Fruit fly (Drosophila melanogaster) whole organism, embryonic: ENCODE data around the gene Hmr.

Source experiments
- CG10431 ChIP-seq: fragments of 200-800 bp; sonication (Bioruptor generic); optimal IDR thresholded peaks from 3 replicates; lab custom pipeline; 2018; ENCODE audit warnings: missing biosample characterization, mild to moderate bottlenecking, missing genetic modification characterization
- CG12104 ChIP-seq: fragments of 200-800 bp; sonication (Bioruptor generic); optimal IDR thresholded peaks from 3 replicates; lab custom pipeline; 2016; ENCODE audit warnings: missing biosample characterization, missing genetic modification characterization
- CG12744 ChIP-seq: fragments of 200-800 bp; sonication (Bioruptor generic); optimal IDR thresholded peaks from 2 replicates; lab custom pipeline; 2016; ENCODE audit warnings: missing biosample characterization, missing genetic modification characterization
- CG13296 ChIP-seq: fragments of 200-800 bp; sonication (Bioruptor generic); optimal IDR thresholded peaks from 3 replicates; lab custom pipeline; 2018; ENCODE audit warnings: missing biosample characterization, mild to moderate bottlenecking, missing genetic modification characterization
- CG13775 ChIP-seq: fragments of 200-800 bp; sonication (Bioruptor generic); optimal IDR thresholded peaks from 3 replicates; lab custom pipeline; 2017; ENCODE audit warnings: missing biosample characterization, mild to moderate bottlenecking, missing genetic modification characterization
- CG14441 ChIP-seq: fragments of 200-800 bp; sonication (Bioruptor generic); IDR thresholded peaks from 2 replicates; pipeline ENCODE4 v1.3.6; 2022; ENCODE audit warnings: missing biosample characterization, missing genetic modification characterization
- CG14667 ChIP-seq: fragments of 200-800 bp; sonication (Bioruptor generic); IDR thresholded peaks from 2 replicates; pipeline ENCODE4 v1.3.6; 2022; ENCODE audit warnings: missing biosample characterization, missing genetic modification characterization
- CG15073 ChIP-seq: fragments of 200-800 bp; sonication (Bioruptor generic); optimal IDR thresholded peaks from 2 replicates; lab custom pipeline; 2016; ENCODE audit warnings: missing biosample characterization, missing genetic modification characterization
- CG1529 ChIP-seq: fragments of 200-800 bp; sonication (Bioruptor generic); optimal IDR thresholded peaks from 3 replicates; lab custom pipeline; 2018; ENCODE audit warnings: missing biosample characterization, missing genetic modification characterization
- CG15514 ChIP-seq: fragments of 200-800 bp; sonication (Bioruptor generic); optimal IDR thresholded peaks from 3 replicates; lab custom pipeline; 2017; ENCODE audit warnings: missing biosample characterization, missing genetic modification characterization, mild to moderate bottlenecking, moderate library complexity, missing genetic modification reagents
- CG17328 ChIP-seq: fragments of 200-800 bp; sonication (Bioruptor generic); IDR thresholded peaks from 2 replicates; pipeline ENCODE4 v1.3.6; 2022; ENCODE audit warnings: missing biosample characterization, missing genetic modification characterization
- CG17385 ChIP-seq: fragments of 200-800 bp; sonication (Bioruptor generic); optimal IDR thresholded peaks from 3 replicates; lab custom pipeline; 2018; ENCODE audit warnings: missing biosample characterization, mild to moderate bottlenecking, missing genetic modification characterization
- CG17612 ChIP-seq: fragments of 200-800 bp; sonication (Bioruptor generic); IDR thresholded peaks from 2 replicates; pipeline ENCODE4 v1.3.6; 2022; ENCODE audit warnings: missing biosample characterization, missing genetic modification characterization
- CG30431 ChIP-seq: fragments of 200-800 bp; sonication (Bioruptor generic); optimal IDR thresholded peaks from 2 replicates; lab custom pipeline; 2017; ENCODE audit warnings: missing biosample characterization, missing genetic modification characterization
- CG31441 ChIP-seq: fragments of 200-800 bp; sonication (Bioruptor generic); IDR thresholded peaks from 2 replicates; pipeline ENCODE4 v1.3.6; 2022; ENCODE audit warnings: missing biosample characterization, missing genetic modification characterization
- CG3995 ChIP-seq: fragments of 200-800 bp; sonication (Bioruptor generic); optimal IDR thresholded peaks from 3 replicates; lab custom pipeline; 2016; ENCODE audit warnings: missing biosample characterization, missing genetic modification characterization
- CG42726 ChIP-seq: fragments of 200-800 bp; sonication (Bioruptor generic); IDR thresholded peaks from 2 replicates; pipeline ENCODE4 v1.3.6; 2022; ENCODE audit warnings: missing biosample characterization, missing genetic modification characterization; ENCODE audit not compliant: partially characterized antibody
- CG5180 ChIP-seq: fragments of 200-800 bp; sonication (Bioruptor generic); optimal IDR thresholded peaks from 3 replicates; lab custom pipeline; 2017; ENCODE audit warnings: missing biosample characterization, missing genetic modification characterization, mild to moderate bottlenecking, moderate library complexity, missing genetic modification reagents
- CG6272 ChIP-seq: fragments of 200-800 bp; sonication (Bioruptor generic); IDR thresholded peaks from 2 replicates; pipeline ENCODE4 v1.3.6; 2022; ENCODE audit warnings: missing biosample characterization, missing genetic modification characterization
- CG6654 ChIP-seq: fragments of 200-800 bp; sonication (Bioruptor generic); optimal IDR thresholded peaks from 2 replicates; lab custom pipeline; 2017; ENCODE audit warnings: missing biosample characterization, mild to moderate bottlenecking, missing genetic modification characterization
- CG7987 ChIP-seq: fragments of 200-800 bp; sonication (Bioruptor generic); optimal IDR thresholded peaks from 2 replicates; lab custom pipeline; 2018; ENCODE audit warnings: missing biosample characterization, mild to moderate bottlenecking, missing genetic modification characterization, moderate library complexity
- CG8359 ChIP-seq: fragments of 200-800 bp; sonication (Bioruptor generic); optimal IDR thresholded peaks from 2 replicates; lab custom pipeline; 2017; ENCODE audit warnings: missing biosample characterization, mild to moderate bottlenecking, missing genetic modification characterization, borderline replicate concordance
- CG8924 ChIP-seq: fragments of 200-800 bp; optimal IDR thresholded peaks from 3 replicates; lab custom pipeline; 2019; ENCODE audit warnings: missing biosample characterization, mild to moderate bottlenecking, missing genetic modification characterization, moderate library complexity
- D19B ChIP-seq: fragments of 200-800 bp; sonication (Bioruptor generic); optimal IDR thresholded peaks from 2 replicates; lab custom pipeline; 2017; ENCODE audit warnings: missing biosample characterization, mild to moderate bottlenecking, missing genetic modification characterization
- Dp ChIP-seq: fragments of 200-800 bp; sonication (Bioruptor generic); optimal IDR thresholded peaks from 2 replicates; lab custom pipeline; 2018; ENCODE audit warnings: missing biosample characterization, mild to moderate bottlenecking, missing genetic modification characterization, moderate library complexity
- MTF-1 ChIP-seq: fragments of 200-800 bp; sonication (Bioruptor generic); optimal IDR thresholded peaks from 2 replicates; lab custom pipeline; 2018; ENCODE audit warnings: missing biosample characterization, mild to moderate bottlenecking, missing genetic modification characterization, borderline replicate concordance
- Mad ChIP-seq: fragments of 200-800 bp; sonication (Bioruptor generic); optimal IDR thresholded peaks from 2 replicates; lab custom pipeline; 2016; ENCODE audit warnings: missing biosample characterization, missing genetic modification characterization
- Mes4 ChIP-seq: fragments of 200-800 bp; sonication (Bioruptor generic); optimal IDR thresholded peaks from 2 replicates; lab custom pipeline; 2016; ENCODE audit warnings: missing biosample characterization, missing genetic modification characterization
- Sox100B ChIP-seq: fragments of 200-800 bp; sonication (Bioruptor generic); optimal IDR thresholded peaks from 3 replicates; lab custom pipeline; 2018; ENCODE audit warnings: missing biosample characterization, mild to moderate bottlenecking, missing genetic modification characterization
- abd-A ChIP-seq: fragments of 200-800 bp; sonication (Bioruptor generic); optimal IDR thresholded peaks from 3 replicates; lab custom pipeline; 2019; ENCODE audit warnings: missing biosample characterization, mild to moderate bottlenecking, missing genetic modification characterization, moderate library complexity
- cas ChIP-seq: fragments of 200-800 bp; sonication (Bioruptor generic); IDR thresholded peaks from 2 replicates; pipeline ENCODE4 v1.3.6; 2022; ENCODE audit warnings: missing biosample characterization, missing genetic modification characterization
- cato ChIP-seq: fragments of 200-800 bp; sonication (Bioruptor generic); optimal IDR thresholded peaks from 2 replicates; lab custom pipeline; 2016; ENCODE audit warnings: missing biosample characterization, missing genetic modification characterization, borderline replicate concordance
- emc ChIP-seq: fragments of 200-800 bp; sonication (Bioruptor generic); optimal IDR thresholded peaks from 2 replicates; lab custom pipeline; 2016; ENCODE audit warnings: missing biosample characterization, missing genetic modification characterization
- gce ChIP-seq: fragments of 200-800 bp; sonication (Bioruptor generic); IDR thresholded peaks from 3 replicates; pipeline ENCODE4 v1.3.6; 2022; ENCODE audit warnings: missing biosample characterization, missing genetic modification characterization
- grau ChIP-seq: fragments of 200-800 bp; optimal IDR thresholded peaks from 3 replicates; lab custom pipeline; 2019; ENCODE audit warnings: missing biosample characterization, mild to moderate bottlenecking, missing genetic modification characterization, moderate library complexity
- gt ChIP-seq: fragments of 200-800 bp; sonication (Bioruptor generic); IDR thresholded peaks from 2 replicates; pipeline ENCODE4 v1.3.6; 2022; ENCODE audit warnings: missing biosample characterization, missing genetic modification characterization
- hb ChIP-seq: fragments of 200-800 bp; sonication (Bioruptor generic); IDR thresholded peaks from 3 replicates; pipeline ENCODE4 v1.3.6; 2022; ENCODE audit warnings: missing biosample characterization, missing genetic modification characterization; ENCODE audit not compliant: partially characterized antibody
- ind ChIP-seq: fragments of 200-800 bp; sonication (Bioruptor generic); optimal IDR thresholded peaks from 3 replicates; lab custom pipeline; 2016; ENCODE audit warnings: missing biosample characterization, missing genetic modification characterization
- jing ChIP-seq: fragments of 200-800 bp; sonication (Bioruptor generic); optimal IDR thresholded peaks from 2 replicates; lab custom pipeline; 2018; ENCODE audit warnings: missing biosample characterization, mild to moderate bottlenecking, missing genetic modification characterization
- lov ChIP-seq, 2 experiments: fragments of 200-800 bp in 1 of 2; fragments of >200 bp in 1 of 2; sonication (Bioruptor generic) in 1 of 2; IDR thresholded peaks in 1 of 2; optimal IDR thresholded peaks in 1 of 2; 2 replicates in 1 of 2; 3 replicates in 1 of 2; pipeline versions ENCODE4 v1.3.6 to Lab custom; 2017 to 2022; ENCODE audit warnings: missing biosample characterization in 1 of 2, missing genetic modification characterization in 1 of 2
- nerfin-2 ChIP-seq: fragments of 200-800 bp; sonication (Bioruptor generic); IDR thresholded peaks from 2 replicates; pipeline ENCODE4 v1.3.6; 2022; ENCODE audit warnings: missing biosample characterization, missing genetic modification characterization; ENCODE audit not compliant: partially characterized antibody
- odd ChIP-seq: fragments of 200-800 bp; sonication (Bioruptor generic); optimal IDR thresholded peaks from 2 replicates; lab custom pipeline; 2017; ENCODE audit warnings: missing biosample characterization, mild to moderate bottlenecking, missing genetic modification characterization
- pita ChIP-seq: fragments of 200-800 bp; sonication (Bioruptor generic); optimal IDR thresholded peaks from 2 replicates; lab custom pipeline; 2017; ENCODE audit warnings: missing biosample characterization, mild to moderate bottlenecking, missing genetic modification characterization
- ranshi ChIP-seq: fragments of 200-800 bp; sonication (Bioruptor generic); IDR thresholded peaks from 2 replicates; pipeline ENCODE4 v1.3.6; 2022; ENCODE audit warnings: missing biosample characterization, missing genetic modification characterization
- sob ChIP-seq: fragments of 200-800 bp; sonication (Bioruptor generic); IDR thresholded peaks from 2 replicates; pipeline ENCODE4 v1.3.6; 2022; ENCODE audit warnings: missing biosample characterization, missing genetic modification characterization
- sug ChIP-seq: fragments of 200-800 bp; optimal IDR thresholded peaks from 2 replicates; lab custom pipeline; 2019; ENCODE audit warnings: missing biosample characterization, mild to moderate bottlenecking, missing genetic modification characterization, moderate library complexity
- tup ChIP-seq: fragments of 200-800 bp; sonication (Bioruptor generic); optimal IDR thresholded peaks from 2 replicates; lab custom pipeline; 2016; ENCODE audit warnings: missing biosample characterization, mild to moderate bottlenecking, missing genetic modification characterization, moderate library complexity
- twi ChIP-seq: fragments of 200-800 bp; optimal IDR thresholded peaks from 2 replicates; lab custom pipeline; 2019; ENCODE audit warnings: missing biosample characterization, mild to moderate bottlenecking, missing genetic modification characterization, moderate library complexity

Gene Hmr

DNA sequence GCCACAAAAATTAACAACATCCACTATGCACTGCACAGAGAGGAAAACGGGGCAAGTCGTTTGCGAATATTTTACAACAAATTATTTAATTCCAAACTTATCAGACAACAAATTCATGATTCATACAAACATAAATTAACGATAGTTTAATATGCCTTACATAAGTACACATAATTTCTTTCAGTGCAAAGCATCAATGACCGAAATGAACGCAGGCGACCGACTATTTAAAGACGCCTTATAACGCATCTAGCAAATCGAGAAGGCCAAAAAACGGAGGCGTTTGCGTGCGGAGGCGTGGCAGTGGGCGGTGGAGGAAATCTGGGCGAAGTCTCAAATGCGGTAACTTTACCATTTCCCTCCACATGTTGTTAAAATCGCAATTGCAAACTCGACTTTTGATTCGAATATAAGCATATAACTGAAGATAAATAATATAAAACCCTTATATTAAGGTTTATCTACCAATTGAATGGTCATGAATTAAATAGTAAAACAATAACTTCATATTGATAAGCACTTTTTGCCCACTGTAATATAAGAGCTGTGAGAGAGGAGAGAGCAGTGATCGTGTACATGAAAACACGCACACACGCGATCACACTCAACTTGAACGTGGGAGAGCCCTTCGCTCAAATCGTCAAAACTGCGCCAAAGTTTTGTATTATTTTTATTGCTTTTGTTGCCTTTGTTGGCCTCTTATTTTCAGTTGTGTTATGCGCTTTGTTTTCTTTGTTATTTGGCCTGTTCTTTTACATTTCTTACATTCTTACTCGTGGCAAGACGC is 48.4 kb downstream of the Hmr start (continued):
- TF ChIP-seq lov (optimal IDR thresholded peaks at IDR 0.05; lab: Kevin White, UChicago) (no peak), lov (GFP tag; IDR thresholded peaks at IDR 0.05; lab: Robert Waterston, UW) (peak; percentile 91), jing (peak; percentile 92), sug (peak; percentile 67), Mes4 (GFP tag; lab: Kevin White, UChicago) (peak; percentile 92), abd-A (tag; lab: Kevin White, UChicago) (no peak), CG3995 (GFP tag; lab: Kevin White, UChicago) (peak; percentile 13), CG15514 (GFP tag; lab: Kevin White, UChicago) (peak; percentile 55), CG14667 (GFP tag; lab: Robert Waterston, UW) (peak; percentile 77), Sox100B (GFP tag; lab: Kevin White, UChicago) (peak; percentile 93), tup (GFP tag; lab: Kevin White, UChicago) (peak; percentile 62), sob (GFP tag; lab: Robert Waterston, UW) (peak; percentile 81), CG5180 (GFP tag; lab: Kevin White, UChicago) (peak; percentile 78), CG12744 (GFP tag; lab: Kevin White, UChicago) (peak; percentile 64), nerfin-2 (no peak), Mad (GFP tag; lab: Kevin White, UChicago) (peak; percentile 78), twi (tag; lab: Kevin White, UChicago) (peak; percentile 80), CG6654 (GFP tag; lab: Kevin White, UChicago) (peak; percentile 71), emc (GFP tag; lab: Kevin White, UChicago) (peak; percentile 72), CG1529 (GFP tag; lab: Kevin White, UChicago) (peak; percentile 89), CG7987 (GFP tag; lab: Kevin White, UChicago) (peak; percentile 59), CG17328 (GFP tag; lab: Robert Waterston, UW) (peak; percentile 92), cas (GFP tag; lab: Robert Waterston, UW) (no peak), odd (GFP tag; lab: Kevin White, UChicago) (peak; percentile 73), CG6272 (GFP tag; lab: Robert Waterston, UW) (peak; percentile 82), CG8359 (GFP tag; lab: Kevin White, UChicago) (peak; percentile 81), hb (no peak), CG14441 (peak; percentile 92), CG17612 (GFP tag; lab: Robert Waterston, UW) (peak; percentile 75), ranshi (GFP tag; lab: Robert Waterston, UW) (peak; percentile 81), grau (tag; lab: Kevin White, UChicago) (peak; percentile 87), CG42726 (GFP tag; lab: Robert Waterston, UW) (no peak), cato (GFP tag; lab: Kevin White, UChicago) (peak; percentile 80), CG17385 (GFP tag; lab: Kevin White, UChicago) (peak; percentile 82), gt (GFP tag; lab: Robert Waterston, UW) (peak; percentile 81), MTF-1 (GFP tag; lab: Kevin White, UChicago) (peak; percentile 78), CG30431 (GFP tag; lab: Kevin White, UChicago) (peak; percentile 74), pita (GFP tag; lab: Kevin White, UChicago) (no peak), CG15073 (GFP tag; lab: Kevin White, UChicago) (peak; percentile 60), CG13296 (peak; percentile 79), CG8924 (peak; percentile 91), CG10431 (GFP tag; lab: Kevin White, UChicago) (peak; percentile 53), CG31441 (GFP tag; lab: Robert Waterston, UW) (peak; percentile 96), gce (GFP tag; lab: Robert Waterston, UW) (peak; percentile 86), D19B (peak; percentile 61), CG12104 (GFP tag; lab: Kevin White, UChicago) (peak; percentile 87), Dp (GFP tag; lab: Kevin White, UChicago) (no peak), CG13775 (GFP tag; lab: Kevin White, UChicago) (peak; percentile 87), ind (GFP tag; lab: Kevin White, UChicago) (peak; percentile 90)
